Fruit fly (Drosophila melanogaster): ENCODE measurements around the gene Tmtc1.

Tmtc1 gene

dm6 chr2L:2754437-2755322, 77.1 kb downstream of the Tmtc1 start (continued):
- TF ChIP-seq CG5245 (GFP tag; optimal IDR thresholded peaks at IDR 0.05) (peak; percentile 53), wor (GFP tag; IDR thresholded peaks at IDR 0.05) (no peak)

dm6 chr2L:2755323-2755695, 77.8 kb downstream of the Tmtc1 start:
- no peak for TF ChIP-seq CG10959 (GFP tag; IDR thresholded peaks at IDR 0.05)
- TF ChIP-seq cg (GFP tag; optimal IDR thresholded peaks at IDR 0.05), result peak; percentile 38
- no peak for TF ChIP-seq CG13624 (GFP tag; optimal IDR thresholded peaks at IDR 0.05)
- TF ChIP-seq slou (GFP tag; optimal IDR thresholded peaks at IDR 0.05), result no peak
- TF ChIP-seq CG34422 (GFP tag; IDR thresholded peaks at IDR 0.05), result no peak
- no peak for TF ChIP-seq vnd (GFP tag; IDR thresholded peaks at IDR 0.05; ENCODE audit: partially characterized antibody)
- TF ChIP-seq BtbVII (GFP tag; optimal IDR thresholded peaks at IDR 0.05), result no peak
- TF ChIP-seq lbe (GFP tag; optimal IDR thresholded peaks at IDR 0.05), result peak; percentile 84
- TF ChIP-seq CG6654 (GFP tag; optimal IDR thresholded peaks at IDR 0.05), result no peak
- TF ChIP-seq CG3065 (GFP tag; optimal IDR thresholded peaks at IDR 0.05), result no peak
- peak; percentile 95 for TF ChIP-seq nom (GFP tag; optimal IDR thresholded peaks at IDR 0.05)
- TF ChIP-seq jing (GFP tag; optimal IDR thresholded peaks at IDR 0.05), result no peak
- no peak for TF ChIP-seq Hr78 (GFP tag; optimal IDR thresholded peaks at IDR 0.05)
- TF ChIP-seq gem (tag; optimal IDR thresholded peaks at IDR 0.05), result no peak
- no peak for TF ChIP-seq CG30020 (tag; optimal IDR thresholded peaks at IDR 0.05)
- no peak for TF ChIP-seq h (optimal IDR thresholded peaks at IDR 0.05)
- TF ChIP-seq sqz (GFP tag; optimal IDR thresholded peaks at IDR 0.05), result peak; percentile 98
- no peak for TF ChIP-seq unc-4 (GFP tag; IDR thresholded peaks at IDR 0.05; ENCODE audit: partially characterized antibody)
- TF ChIP-seq CG12942 (GFP tag; optimal IDR thresholded peaks at IDR 0.05), result no peak
- TF ChIP-seq nerfin-2 (GFP tag; IDR thresholded peaks at IDR 0.05; ENCODE audit: partially characterized antibody), result no peak
- no peak for TF ChIP-seq Ptx1 (GFP tag; IDR thresholded peaks at IDR 0.05)
- TF ChIP-seq emc (GFP tag; optimal IDR thresholded peaks at IDR 0.05), result no peak
- no peak for TF ChIP-seq pb (GFP tag; optimal IDR thresholded peaks at IDR 0.05)
- TF ChIP-seq ERR (GFP tag; optimal IDR thresholded peaks at IDR 0.05), result no peak
- TF ChIP-seq abd-A (tag; optimal IDR thresholded peaks at IDR 0.05), result no peak
- no peak for TF ChIP-seq dm (GFP tag; optimal IDR thresholded peaks at IDR 0.05)
- no peak for TF ChIP-seq Jarid2 (GFP tag; optimal IDR thresholded peaks at IDR 0.05)
- no peak for TF ChIP-seq Tbp (GFP tag; optimal IDR thresholded peaks at IDR 0.05)
- no peak for TF ChIP-seq CG18599 (GFP tag; optimal IDR thresholded peaks at IDR 0.05)
- no peak for TF ChIP-seq cwo (GFP tag; optimal IDR thresholded peaks at IDR 0.05)
- TF ChIP-seq usp (GFP tag; optimal IDR thresholded peaks at IDR 0.05), result no peak
- no peak for TF ChIP-seq NFAT (GFP tag; IDR thresholded peaks at IDR 0.05)
- no peak for TF ChIP-seq ewg (GFP tag; optimal IDR thresholded peaks at IDR 0.05)
- peak in 1 of 2 experiments; percentile 26 for TF ChIP-seq bsh (GFP tag; optimal IDR thresholded peaks at IDR 0.05)
- no peak for TF ChIP-seq pho (GFP tag; optimal IDR thresholded peaks at IDR 0.05)
- TF ChIP-seq slp2 (GFP tag; optimal IDR thresholded peaks at IDR 0.05), result no peak
- peak; percentile 63 for TF ChIP-seq corto (GFP tag; optimal IDR thresholded peaks at IDR 0.05)
- no peak for TF ChIP-seq ken (GFP tag; IDR thresholded peaks at IDR 0.05)
- TF ChIP-seq CG14667 (GFP tag; IDR thresholded peaks at IDR 0.05), result no peak
- TF ChIP-seq CG12104 (GFP tag; optimal IDR thresholded peaks at IDR 0.05), result no peak
- TF ChIP-seq eve (GFP tag; optimal IDR thresholded peaks at IDR 0.05), result no peak
- peak in 1 of 2 experiments; percentile 14 for TF ChIP-seq Pdp1 (GFP tag; optimal IDR thresholded peaks at IDR 0.05)
- no peak for TF ChIP-seq CG8089 (GFP tag; optimal IDR thresholded peaks at IDR 0.05)
- no peak for TF ChIP-seq CG16813 (GFP tag; IDR thresholded peaks at IDR 0.05; ENCODE audit: partially characterized antibody)
- TF ChIP-seq kni (GFP tag; optimal IDR thresholded peaks at IDR 0.05), result peak; percentile 73
- TF ChIP-seq ac (GFP tag; optimal IDR thresholded peaks at IDR 0.05), result no peak
